Fruit fly (Drosophila melanogaster) whole organism, embryonic: ENCODE measurements around the gene CG15429.

Experiments
- Bgb ChIP-seq: fragments of 200-800 bp; sonication (Bioruptor generic); IDR thresholded peaks from 2 replicates; pipeline ENCODE4 v1.3.6; 2022; ENCODE audit warnings: missing biosample characterization, missing genetic modification characterization; ENCODE audit not compliant: partially characterized antibody
- C15 ChIP-seq: fragments of 200-800 bp; sonication (Bioruptor generic); IDR thresholded peaks from 3 replicates; pipeline ENCODE4 v1.3.6; 2022; ENCODE audit warnings: missing biosample characterization, missing genetic modification characterization
- CG12219 ChIP-seq: fragments of 200-800 bp; sonication (Bioruptor generic); optimal IDR thresholded peaks from 3 replicates; lab custom pipeline; 2018; ENCODE audit warnings: missing biosample characterization, mild to moderate bottlenecking, missing genetic modification characterization
- CG12659 ChIP-seq: fragments of 200-800 bp; sonication (Bioruptor generic); optimal IDR thresholded peaks from 3 replicates; lab custom pipeline; 2017; ENCODE audit warnings: mild to moderate bottlenecking, missing biosample characterization, missing genetic modification reagents, missing genetic modification characterization
- CG14710 ChIP-seq: fragments of 200-800 bp; sonication (Bioruptor generic); optimal IDR thresholded peaks from 3 replicates; lab custom pipeline; 2019; ENCODE audit warnings: missing biosample characterization, mild to moderate bottlenecking, missing genetic modification characterization, moderate library complexity
- CG15073 ChIP-seq: fragments of 200-800 bp; sonication (Bioruptor generic); optimal IDR thresholded peaks from 2 replicates; lab custom pipeline; 2016; ENCODE audit warnings: missing biosample characterization, missing genetic modification characterization
- CG17186 ChIP-seq: fragments of 200-800 bp; sonication (Bioruptor generic); optimal IDR thresholded peaks from 3 replicates; lab custom pipeline; 2017; ENCODE audit warnings: missing biosample characterization, missing genetic modification reagents, missing genetic modification characterization
- CG17328 ChIP-seq: fragments of 200-800 bp; sonication (Bioruptor generic); IDR thresholded peaks from 2 replicates; pipeline ENCODE4 v1.3.6; 2022; ENCODE audit warnings: missing biosample characterization, missing genetic modification characterization
- CG17568 ChIP-seq: fragments of 200-800 bp; sonication (Bioruptor generic); optimal IDR thresholded peaks from 2 replicates; lab custom pipeline; 2018; ENCODE audit warnings: missing biosample characterization, mild to moderate bottlenecking, missing genetic modification characterization, moderate library complexity
- CG1792 ChIP-seq: fragments of 200-800 bp; sonication (Bioruptor generic); optimal IDR thresholded peaks from 2 replicates; lab custom pipeline; 2016; ENCODE audit warnings: missing biosample characterization, missing genetic modification characterization
- CG2129 ChIP-seq: fragments of 200-800 bp; sonication (Bioruptor generic); IDR thresholded peaks from 2 replicates; pipeline ENCODE4 v1.3.6; 2022; ENCODE audit warnings: missing biosample characterization, missing genetic modification characterization; ENCODE audit not compliant: partially characterized antibody
- CG3163 ChIP-seq: fragments of 200-800 bp; sonication (Bioruptor generic); optimal IDR thresholded peaks from 3 replicates; lab custom pipeline; 2016; ENCODE audit warnings: missing biosample characterization, missing genetic modification characterization
- CG3995 ChIP-seq: fragments of 200-800 bp; sonication (Bioruptor generic); optimal IDR thresholded peaks from 3 replicates; lab custom pipeline; 2016; ENCODE audit warnings: missing biosample characterization, missing genetic modification characterization
- CG6765 ChIP-seq: fragments of 200-800 bp; sonication (Bioruptor generic); optimal IDR thresholded peaks from 3 replicates; lab custom pipeline; 2017; ENCODE audit warnings: missing biosample characterization, mild to moderate bottlenecking, missing genetic modification characterization
- CHES-1-like ChIP-seq: fragments of 200-800 bp; sonication (Bioruptor generic); optimal IDR thresholded peaks from 2 replicates; lab custom pipeline; 2016; ENCODE audit warnings: missing biosample characterization, missing genetic modification characterization
- CTCF ChIP-seq: fragments of 200-800 bp; sonication (Bioruptor generic); optimal IDR thresholded peaks from 2 replicates; lab custom pipeline; 2017; ENCODE audit warnings: missing biosample characterization, mild to moderate bottlenecking, missing genetic modification characterization, moderate library complexity
- Dad ChIP-seq: fragments of 200-800 bp; sonication (Bioruptor generic); optimal IDR thresholded peaks from 3 replicates; lab custom pipeline; 2016; ENCODE audit warnings: missing biosample characterization, missing genetic modification characterization
- Dek ChIP-seq: fragments of 200-800 bp; sonication (Bioruptor generic); optimal IDR thresholded peaks from 3 replicates; lab custom pipeline; 2019; ENCODE audit warnings: missing biosample characterization, mild to moderate bottlenecking, missing genetic modification characterization, moderate library complexity
- Dll ChIP-seq: fragments of 200-800 bp; sonication (Bioruptor generic); IDR thresholded peaks from 4 replicates; pipeline ENCODE4 v1.3.6; 2022; ENCODE audit warnings: missing biosample characterization, missing genetic modification characterization; ENCODE audit not compliant: partially characterized antibody
- Doc3 ChIP-seq: fragments of 200-800 bp; sonication (Bioruptor generic); IDR thresholded peaks from 3 replicates; pipeline ENCODE4 v1.3.6; 2022; ENCODE audit warnings: missing biosample characterization, missing genetic modification characterization; ENCODE audit not compliant: partially characterized antibody
- E2f2 ChIP-seq: fragments of 200-800 bp; sonication (Bioruptor generic); IDR thresholded peaks from 2 replicates; pipeline ENCODE4 v1.3.6; 2022; ENCODE audit warnings: missing biosample characterization, missing genetic modification characterization
- Ets97D ChIP-seq: fragments of 200-800 bp; sonication (Bioruptor generic); optimal IDR thresholded peaks from 3 replicates; lab custom pipeline; 2016; ENCODE audit warnings: missing biosample characterization, missing genetic modification characterization
- HLH4C ChIP-seq: fragments of 200-800 bp; sonication (Bioruptor generic); IDR thresholded peaks from 3 replicates; pipeline ENCODE4 v1.3.6; 2022; ENCODE audit warnings: missing biosample characterization, missing genetic modification characterization; ENCODE audit not compliant: partially characterized antibody
- HmgZ ChIP-seq: fragments of 200-800 bp; sonication (Bioruptor generic); optimal IDR thresholded peaks from 2 replicates; lab custom pipeline; 2018; ENCODE audit warnings: missing biosample characterization, mild to moderate bottlenecking, missing genetic modification characterization
- Hmr ChIP-seq: fragments of 200-800 bp; sonication (Bioruptor generic); optimal IDR thresholded peaks from 3 replicates; lab custom pipeline; 2017; ENCODE audit warnings: mild to moderate bottlenecking, missing biosample characterization, missing genetic modification reagents, missing genetic modification characterization
- Lhr ChIP-seq: fragments of 200-800 bp; sonication (Bioruptor generic); optimal IDR thresholded peaks from 3 replicates; lab custom pipeline; 2017; ENCODE audit warnings: mild to moderate bottlenecking, missing biosample characterization, missing genetic modification reagents, missing genetic modification characterization
- MESR4 ChIP-seq: fragments of 200-800 bp; sonication (Bioruptor generic); optimal IDR thresholded peaks from 2 replicates; lab custom pipeline; 2018; ENCODE audit warnings: missing biosample characterization, mild to moderate bottlenecking, missing genetic modification characterization, moderate library complexity
- NK7.1 ChIP-seq: fragments of 200-800 bp; sonication (Bioruptor generic); optimal IDR thresholded peaks from 3 replicates; lab custom pipeline; 2016; ENCODE audit warnings: missing biosample characterization, missing genetic modification characterization
- Optix ChIP-seq: fragments of 200-800 bp; sonication (Bioruptor generic); IDR thresholded peaks from 3 replicates; pipeline ENCODE4 v1.3.6; 2022; ENCODE audit warnings: missing biosample characterization, missing genetic modification characterization
- Ravus ChIP-seq: fragments of 200-800 bp; sonication (Bioruptor generic); IDR thresholded peaks from 2 replicates; pipeline ENCODE4 v1.3.6; 2022; ENCODE audit warnings: missing biosample characterization, missing genetic modification characterization
- Rfx ChIP-seq: fragments of 200-800 bp; sonication (Bioruptor generic); IDR thresholded peaks from 2 replicates; pipeline ENCODE4 v1.3.6; 2022; ENCODE audit warnings: missing biosample characterization, missing genetic modification characterization
- Side ChIP-seq: fragments of 200-800 bp; sonication (Bioruptor generic); optimal IDR thresholded peaks from 2 replicates; lab custom pipeline; 2016; ENCODE audit warnings: missing biosample characterization, missing genetic modification characterization
- Xrp1 ChIP-seq: fragments of 200-800 bp; sonication (Bioruptor generic); IDR thresholded peaks from 2 replicates; pipeline ENCODE4 v1.3.6; 2022; ENCODE audit warnings: missing biosample characterization, missing genetic modification characterization
- ato ChIP-seq: fragments of 200-800 bp; sonication (Bioruptor generic); IDR thresholded peaks from 2 replicates; pipeline ENCODE4 v1.3.6; 2022; ENCODE audit warnings: missing biosample characterization, missing genetic modification characterization; ENCODE audit not compliant: partially characterized antibody
- bbx ChIP-seq: fragments of 200-800 bp; sonication (Bioruptor generic); IDR thresholded peaks from 2 replicates; pipeline ENCODE4 v1.3.6; 2022; ENCODE audit warnings: missing biosample characterization, missing genetic modification characterization; ENCODE audit not compliant: partially characterized antibody
- gce ChIP-seq: fragments of 200-800 bp; sonication (Bioruptor generic); IDR thresholded peaks from 3 replicates; pipeline ENCODE4 v1.3.6; 2022; ENCODE audit warnings: missing biosample characterization, missing genetic modification characterization
- gfzf ChIP-seq: fragments of 200-800 bp; sonication (Bioruptor generic); optimal IDR thresholded peaks from 2 replicates; lab custom pipeline; 2016; ENCODE audit warnings: missing biosample characterization, mild to moderate bottlenecking, missing genetic modification characterization, moderate library complexity
- hb ChIP-seq: fragments of 200-800 bp; sonication (Bioruptor generic); IDR thresholded peaks from 3 replicates; pipeline ENCODE4 v1.3.6; 2022; ENCODE audit warnings: missing biosample characterization, missing genetic modification characterization; ENCODE audit not compliant: partially characterized antibody
- inv ChIP-seq: fragments of 200-800 bp; sonication (Bioruptor generic); IDR thresholded peaks from 2 replicates; pipeline ENCODE4 v1.3.6; 2022; ENCODE audit warnings: missing biosample characterization, missing genetic modification characterization; ENCODE audit not compliant: partially characterized antibody
- maf-S ChIP-seq: fragments of 200-800 bp; sonication (Bioruptor generic); optimal IDR thresholded peaks from 2 replicates; lab custom pipeline; 2016; ENCODE audit warnings: missing biosample characterization, missing genetic modification characterization
- nerfin-2 ChIP-seq: fragments of 200-800 bp; sonication (Bioruptor generic); IDR thresholded peaks from 2 replicates; pipeline ENCODE4 v1.3.6; 2022; ENCODE audit warnings: missing biosample characterization, missing genetic modification characterization; ENCODE audit not compliant: partially characterized antibody
- onecut ChIP-seq: fragments of 200-800 bp; sonication (Bioruptor generic); IDR thresholded peaks from 2 replicates; pipeline ENCODE4 v1.3.6; 2022; ENCODE audit warnings: missing biosample characterization, missing genetic modification characterization
- p53 ChIP-seq: fragments of 200-800 bp; sonication (Bioruptor generic); optimal IDR thresholded peaks from 2 replicates; lab custom pipeline; 2016; ENCODE audit warnings: missing biosample characterization, missing genetic modification characterization
- pb ChIP-seq: fragments of 200-800 bp; sonication (Bioruptor generic); optimal IDR thresholded peaks from 3 replicates; lab custom pipeline; 2016; ENCODE audit warnings: missing biosample characterization, missing genetic modification characterization
- pzg ChIP-seq: fragments of 200-800 bp; sonication (Bioruptor generic); optimal IDR thresholded peaks from 3 replicates; lab custom pipeline; 2018; ENCODE audit warnings: missing biosample characterization, mild to moderate bottlenecking, missing genetic modification characterization, moderate library complexity
- schlank ChIP-seq: fragments of 200-800 bp; sonication (Bioruptor generic); optimal IDR thresholded peaks from 2 replicates; lab custom pipeline; 2018; ENCODE audit warnings: missing biosample characterization, mild to moderate bottlenecking, missing genetic modification characterization
- tna ChIP-seq: fragments of 200-800 bp; sonication (Bioruptor generic); IDR thresholded peaks from 2 replicates; pipeline ENCODE4 v1.3.6; 2022; ENCODE audit warnings: missing biosample characterization, missing genetic modification characterization; ENCODE audit not compliant: partially characterized antibody
- vnd ChIP-seq: fragments of 200-800 bp; sonication (Bioruptor generic); IDR thresholded peaks from 3 replicates; pipeline ENCODE4 v1.3.6; 2022; ENCODE audit warnings: missing biosample characterization, missing genetic modification characterization; ENCODE audit not compliant: partially characterized antibody
- zen2 ChIP-seq: fragments of 200-800 bp; sonication (Bioruptor generic); IDR thresholded peaks from 3 replicates; pipeline ENCODE4 v1.3.6; 2022; ENCODE audit warnings: missing biosample characterization, missing genetic modification characterization; ENCODE audit not compliant: partially characterized antibody

CG15429 gene

DNA sequence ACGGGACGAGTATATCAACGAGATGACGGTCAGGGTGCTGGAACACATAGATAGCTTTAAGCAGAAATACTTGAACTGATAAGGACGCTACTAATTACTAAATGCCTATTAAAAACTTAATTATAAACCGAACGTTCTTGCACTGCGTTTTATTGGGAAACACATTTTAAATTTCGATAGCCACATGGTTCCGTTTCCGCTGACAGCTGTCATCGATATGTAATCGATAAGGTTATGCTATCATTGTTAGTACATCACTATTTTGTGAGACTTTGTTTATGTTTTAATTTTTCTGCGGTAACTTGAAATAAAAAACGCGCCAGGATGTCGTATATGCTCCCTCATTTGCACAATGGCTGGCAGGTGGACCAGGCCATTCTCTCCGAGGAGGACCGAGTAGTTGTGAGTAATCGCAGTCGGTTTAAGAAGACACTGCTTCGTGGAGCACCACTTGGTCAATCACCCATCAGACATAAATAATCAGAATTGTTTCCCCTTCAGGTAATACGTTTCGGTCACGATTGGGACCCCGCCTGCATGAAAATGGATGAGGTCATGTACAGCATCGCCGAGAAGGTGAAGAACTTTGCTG is 50.3 kb downstream of the CG15429 start, which contains the start of gene Dim1 (continued):
- peak; percentile 78 for TF ChIP-seq tna (GFP tag; lab: Robert Waterston, UW)
- no peak for TF ChIP-seq Xrp1
- peak; percentile 25 for TF ChIP-seq Side (GFP tag; lab: Kevin White, UChicago)
- TF ChIP-seq CG14710 = peak; percentile 22
- TF ChIP-seq onecut = no peak
- peak; percentile 74 for TF ChIP-seq Bgb
- TF ChIP-seq gfzf (GFP tag; lab: Kevin White, UChicago) = peak; percentile 20
- TF ChIP-seq pzg (GFP tag; lab: Kevin White, UChicago) = peak; percentile 52
- TF ChIP-seq MESR4 (GFP tag; lab: Kevin White, UChicago) = peak; percentile 69
- peak; percentile 37 for TF ChIP-seq CG6765 (GFP tag; lab: Kevin White, UChicago)
- TF ChIP-seq schlank (tag; lab: Kevin White, UChicago) = peak; percentile 23
- no peak for TF ChIP-seq gce (GFP tag; lab: Robert Waterston, UW)
- peak; percentile 53; the same call in 1 of the 2 replicates for TF ChIP-seq Rfx (GFP tag; lab: Robert Waterston, UW)
- peak; percentile 17 for TF ChIP-seq p53 (GFP tag; lab: Kevin White, UChicago)
- no peak for TF ChIP-seq Ravus (GFP tag; lab: Robert Waterston, UW)
- TF ChIP-seq inv (GFP tag; lab: Robert Waterston, UW) = peak; percentile 27; the same call in 1 of the 2 replicates
- peak; percentile 64 for TF ChIP-seq Doc3 (GFP tag; lab: Robert Waterston, UW)
- 0 out of 2 replicates have a peak, but pooled peaks have one; percentile 31 for TF ChIP-seq CG17328
- no peak for TF ChIP-seq CG3995 (GFP tag; lab: Kevin White, UChicago)
- TF ChIP-seq Dll (GFP tag; lab: Robert Waterston, UW) = peak; percentile 85
- TF ChIP-seq CG17568 = no peak
- TF ChIP-seq nerfin-2 = peak; percentile 70
- TF ChIP-seq Hmr (GFP tag; lab: Kevin White, UChicago) = peak; percentile 12
- TF ChIP-seq CTCF (GFP tag; lab: Kevin White, UChicago) = peak; percentile 14
- no peak for TF ChIP-seq Optix (GFP tag; lab: Robert Waterston, UW)
- peak; percentile 5 for TF ChIP-seq CG3163 (GFP tag; lab: Kevin White, UChicago)
- no peak for TF ChIP-seq Dek (tag; lab: Kevin White, UChicago)
- peak; percentile 63; the same call in 1 of the 3 replicates for TF ChIP-seq hb (GFP tag; lab: Robert Waterston, UW)
- TF ChIP-seq Ets97D (GFP tag; lab: Kevin White, UChicago) = peak; percentile 97
- TF ChIP-seq Lhr (GFP tag; lab: Kevin White, UChicago) = peak; percentile 19
- peak; percentile 11 for TF ChIP-seq NK7.1
- peak; percentile 68 for TF ChIP-seq vnd (GFP tag; lab: Robert Waterston, UW)
- peak; percentile 78 for TF ChIP-seq HLH4C (GFP tag; lab: Robert Waterston, UW)
- TF ChIP-seq CG12219 = peak; percentile 38
- peak; percentile 24 for TF ChIP-seq CHES-1-like (GFP tag; lab: Kevin White, UChicago)
- peak; percentile 14 for TF ChIP-seq CG1792 (GFP tag; lab: Kevin White, UChicago)
- peak; percentile 50 for TF ChIP-seq Dad (GFP tag; lab: Kevin White, UChicago)
- no peak for TF ChIP-seq CG15073 (GFP tag; lab: Kevin White, UChicago)
- TF ChIP-seq maf-S (GFP tag; lab: Kevin White, UChicago) = no peak
- TF ChIP-seq zen2 (GFP tag; lab: Robert Waterston, UW) = peak; percentile 81
- TF ChIP-seq CG12659 (GFP tag; lab: Kevin White, UChicago) = peak; percentile 46
- peak; percentile 44 for TF ChIP-seq HmgZ (tag; lab: Kevin White, UChicago)
- TF ChIP-seq CG17186 = peak; percentile 36
- TF ChIP-seq E2f2 = peak; percentile 94
- peak; percentile 72 for TF ChIP-seq ato
- no peak for TF ChIP-seq CG2129 (GFP tag; lab: Robert Waterston, UW)
- peak; percentile 36 for TF ChIP-seq pb (GFP tag; lab: Kevin White, UChicago)
- peak; percentile 74 for TF ChIP-seq bbx (GFP tag; lab: Robert Waterston, UW)
- no peak for TF ChIP-seq C15 (GFP tag; lab: Robert Waterston, UW)
